Fruit fly (Drosophila melanogaster) whole organism, embryonic: ENCODE results near the gene CG15019.

Source experiments
- Aef1 ChIP-seq: fragments of 200-800 bp; sonication (Bioruptor generic); IDR thresholded peaks from 3 replicates; pipeline ENCODE4 v1.3.6; 2022; ENCODE audit warnings: missing biosample characterization, missing genetic modification characterization
- Atf6 ChIP-seq: fragments of 200-800 bp; sonication (Bioruptor generic); IDR thresholded peaks from 2 replicates; pipeline ENCODE4 v1.3.6; 2022; ENCODE audit warnings: missing biosample characterization, missing genetic modification characterization
- CG12236 ChIP-seq: fragments of 200-800 bp; sonication (Bioruptor generic); optimal IDR thresholded peaks from 2 replicates; lab custom pipeline; 2016; ENCODE audit warnings: missing biosample characterization, missing genetic modification characterization
- CG12942 ChIP-seq: fragments of 200-800 bp; sonication (Bioruptor generic); optimal IDR thresholded peaks from 3 replicates; lab custom pipeline; 2016; ENCODE audit warnings: missing biosample characterization, missing genetic modification characterization
- CG13287 ChIP-seq: fragments of 200-800 bp; sonication (Bioruptor generic); IDR thresholded peaks from 2 replicates; pipeline ENCODE4 v1.3.6; 2022; ENCODE audit warnings: missing biosample characterization, missing genetic modification characterization; ENCODE audit not compliant: partially characterized antibody
- CG13894 ChIP-seq: fragments of 200-800 bp; sonication (Bioruptor generic); optimal IDR thresholded peaks from 3 replicates; lab custom pipeline; 2018; ENCODE audit warnings: missing biosample characterization, mild to moderate bottlenecking, missing genetic modification characterization, moderate library complexity
- CG14965 ChIP-seq: fragments of 200-800 bp; sonication (Bioruptor generic); optimal IDR thresholded peaks from 2 replicates; lab custom pipeline; 2016; ENCODE audit warnings: missing biosample characterization, missing genetic modification characterization, borderline replicate concordance
- CG15601 ChIP-seq: fragments of 200-800 bp; sonication (Bioruptor generic); optimal IDR thresholded peaks from 3 replicates; lab custom pipeline; 2019; ENCODE audit warnings: missing biosample characterization, mild to moderate bottlenecking, missing genetic modification characterization, moderate library complexity
- CG16815 ChIP-seq: fragments of 200-800 bp; sonication (Bioruptor generic); optimal IDR thresholded peaks from 3 replicates; lab custom pipeline; 2017; ENCODE audit warnings: missing biosample characterization, mild to moderate bottlenecking, missing genetic modification characterization
- CG16863 ChIP-seq: fragments of 200-800 bp; sonication (Bioruptor generic); optimal IDR thresholded peaks from 3 replicates; lab custom pipeline; 2016; ENCODE audit warnings: missing biosample characterization, missing genetic modification characterization
- CG2202 ChIP-seq: fragments of 200-800 bp; sonication (Bioruptor generic); optimal IDR thresholded peaks from 2 replicates; lab custom pipeline; 2018; ENCODE audit warnings: missing biosample characterization, mild to moderate bottlenecking, missing genetic modification characterization
- CG34376 ChIP-seq: fragments of 200-800 bp; sonication (Bioruptor generic); optimal IDR thresholded peaks from 2 replicates; lab custom pipeline; 2018; ENCODE audit warnings: missing biosample characterization, mild to moderate bottlenecking, missing genetic modification characterization
- CG3847 ChIP-seq: fragments of 200-800 bp; sonication (Bioruptor generic); IDR thresholded peaks from 2 replicates; pipeline ENCODE4 v1.3.6; 2022; ENCODE audit warnings: missing biosample characterization, missing genetic modification characterization
- CG43689 ChIP-seq: fragments of 200-800 bp; sonication (Bioruptor generic); IDR thresholded peaks from 2 replicates; pipeline ENCODE4 v1.3.6; 2022; ENCODE audit warnings: missing biosample characterization, missing genetic modification characterization
- CG4617 ChIP-seq: fragments of 200-800 bp; sonication (Bioruptor generic); optimal IDR thresholded peaks from 3 replicates; lab custom pipeline; 2016; ENCODE audit warnings: missing biosample characterization, missing genetic modification characterization, borderline replicate concordance
- CG4730 ChIP-seq: fragments of 200-800 bp; sonication (Bioruptor generic); IDR thresholded peaks from 2 replicates; pipeline ENCODE4 v1.3.6; 2022; ENCODE audit warnings: missing biosample characterization, missing genetic modification characterization
- CG4854 ChIP-seq: fragments of 200-800 bp; sonication (Bioruptor generic); optimal IDR thresholded peaks from 2 replicates; lab custom pipeline; 2016; ENCODE audit warnings: missing biosample characterization, missing genetic modification characterization, inconsistent platforms
- CG5953 ChIP-seq: fragments of 200-800 bp; sonication (Bioruptor generic); IDR thresholded peaks from 2 replicates; pipeline ENCODE4 v1.3.6; 2022; ENCODE audit warnings: missing biosample characterization, missing genetic modification characterization
- CG7745 ChIP-seq: fragments of 200-800 bp; sonication (Bioruptor generic); optimal IDR thresholded peaks from 2 replicates; lab custom pipeline; 2018; ENCODE audit warnings: missing biosample characterization, mild to moderate bottlenecking, missing genetic modification characterization, moderate library complexity
- CG8944 ChIP-seq: fragments of 200-800 bp; sonication (Bioruptor generic); optimal IDR thresholded peaks from 3 replicates; lab custom pipeline; 2016; ENCODE audit warnings: missing biosample characterization, missing genetic modification characterization
- Dek ChIP-seq: fragments of 200-800 bp; sonication (Bioruptor generic); optimal IDR thresholded peaks from 3 replicates; lab custom pipeline; 2019; ENCODE audit warnings: missing biosample characterization, mild to moderate bottlenecking, missing genetic modification characterization, moderate library complexity
- Doc2 ChIP-seq: fragments of 200-800 bp; sonication (Bioruptor generic); IDR thresholded peaks from 2 replicates; pipeline ENCODE4 v1.3.6; 2022; ENCODE audit warnings: missing biosample characterization, missing genetic modification characterization
- Doc3 ChIP-seq: fragments of 200-800 bp; sonication (Bioruptor generic); IDR thresholded peaks from 3 replicates; pipeline ENCODE4 v1.3.6; 2022; ENCODE audit warnings: missing biosample characterization, missing genetic modification characterization; ENCODE audit not compliant: partially characterized antibody
- Drgx ChIP-seq: fragments of 200-800 bp; sonication (Bioruptor generic); IDR thresholded peaks from 2 replicates; pipeline ENCODE4 v1.3.6; 2022; ENCODE audit warnings: missing biosample characterization, missing genetic modification characterization
- Ets97D ChIP-seq: fragments of 200-800 bp; sonication (Bioruptor generic); optimal IDR thresholded peaks from 3 replicates; lab custom pipeline; 2016; ENCODE audit warnings: missing biosample characterization, missing genetic modification characterization
- HHEX ChIP-seq: fragments of 200-800 bp; sonication (Bioruptor generic); optimal IDR thresholded peaks from 3 replicates; lab custom pipeline; 2017; ENCODE audit warnings: missing biosample characterization, mild to moderate bottlenecking, missing genetic modification characterization, missing genetic modification reagents
- Hmx ChIP-seq: fragments of 200-800 bp; sonication (Bioruptor generic); optimal IDR thresholded peaks from 2 replicates; lab custom pipeline; 2016; ENCODE audit warnings: missing biosample characterization, missing genetic modification characterization
- Mad ChIP-seq: fragments of 200-800 bp; sonication (Bioruptor generic); optimal IDR thresholded peaks from 2 replicates; lab custom pipeline; 2016; ENCODE audit warnings: missing biosample characterization, missing genetic modification characterization
- NC2α ChIP-seq: fragments of 200-800 bp; sonication (Bioruptor generic); optimal IDR thresholded peaks from 2 replicates; lab custom pipeline; 2016; ENCODE audit warnings: missing biosample characterization, missing genetic modification characterization
- Nf-YA ChIP-seq: fragments of 200-800 bp; sonication (Bioruptor generic); IDR thresholded peaks from 2 replicates; pipeline ENCODE4 v1.3.6; 2022; ENCODE audit warnings: missing biosample characterization, missing genetic modification characterization
- Optix ChIP-seq: fragments of 200-800 bp; sonication (Bioruptor generic); IDR thresholded peaks from 3 replicates; pipeline ENCODE4 v1.3.6; 2022; ENCODE audit warnings: missing biosample characterization, missing genetic modification characterization
- Sox100B ChIP-seq: fragments of 200-800 bp; sonication (Bioruptor generic); optimal IDR thresholded peaks from 3 replicates; lab custom pipeline; 2018; ENCODE audit warnings: missing biosample characterization, mild to moderate bottlenecking, missing genetic modification characterization
- Usf ChIP-seq: fragments of 200-800 bp; sonication (Bioruptor generic); optimal IDR thresholded peaks from 2 replicates; lab custom pipeline; 2017; ENCODE audit warnings: missing genotype, missing biosample characterization, missing genetic modification characterization
- az2 ChIP-seq: fragments of 200-800 bp; sonication (Bioruptor generic); optimal IDR thresholded peaks from 3 replicates; lab custom pipeline; 2016; ENCODE audit warnings: missing biosample characterization, missing genetic modification characterization
- bcd ChIP-seq: fragments of 200-800 bp; sonication (Bioruptor generic); optimal IDR thresholded peaks from 2 replicates; lab custom pipeline; 2017; ENCODE audit warnings: missing biosample characterization, mild to moderate bottlenecking, missing genetic modification characterization
- crol ChIP-seq: fragments of 200-800 bp; sonication (Bioruptor generic); IDR thresholded peaks from 2 replicates; pipeline ENCODE4 v1.3.6; 2022; ENCODE audit warnings: missing biosample characterization, missing genetic modification characterization
- crp ChIP-seq, 2 experiments: fragments of 200-800 bp; sonication (Bioruptor generic); optimal IDR thresholded peaks; 2 replicates in 1 of 2; 3 replicates in 1 of 2; lab custom pipeline; 2017; ENCODE audit warnings: missing biosample characterization in 2 of 2, missing genetic modification characterization in 2 of 2, mild to moderate bottlenecking in 1 of 2, moderate library complexity in 1 of 2
- dm ChIP-seq: fragments of 200-800 bp; sonication (Bioruptor generic); optimal IDR thresholded peaks from 3 replicates; lab custom pipeline; 2016; ENCODE audit warnings: missing biosample characterization, missing genetic modification characterization
- dmrt11E ChIP-seq: fragments of 200-800 bp; sonication (Bioruptor generic); optimal IDR thresholded peaks from 3 replicates; lab custom pipeline; 2018; ENCODE audit warnings: missing biosample characterization, mild to moderate bottlenecking, missing genetic modification characterization, moderate library complexity
- emc ChIP-seq: fragments of 200-800 bp; sonication (Bioruptor generic); optimal IDR thresholded peaks from 2 replicates; lab custom pipeline; 2016; ENCODE audit warnings: missing biosample characterization, missing genetic modification characterization
- ems ChIP-seq: fragments of 200-800 bp; sonication (Bioruptor generic); optimal IDR thresholded peaks from 3 replicates; lab custom pipeline; 2016; ENCODE audit warnings: missing biosample characterization, missing genetic modification characterization
- eve ChIP-seq, 2 experiments: fragments of >200 bp; optimal IDR thresholded peaks; 2 replicates each; lab custom pipeline; 2017; ENCODE audit warnings: missing biosample characterization in 2 of 2, missing genetic modification characterization in 2 of 2
- gsb ChIP-seq: fragments of 200-800 bp; sonication (Bioruptor generic); IDR thresholded peaks from 2 replicates; pipeline ENCODE4 v1.3.6; 2022; ENCODE audit warnings: missing biosample characterization, missing genetic modification characterization
- lmd ChIP-seq: fragments of 200-800 bp; sonication (Bioruptor generic); IDR thresholded peaks from 2 replicates; pipeline ENCODE4 v1.3.6; 2022; ENCODE audit warnings: missing biosample characterization, missing genetic modification characterization
- p53 ChIP-seq: fragments of 200-800 bp; sonication (Bioruptor generic); optimal IDR thresholded peaks from 2 replicates; lab custom pipeline; 2016; ENCODE audit warnings: missing biosample characterization, missing genetic modification characterization
- pho ChIP-seq: fragments of 200-800 bp; sonication (Bioruptor generic); optimal IDR thresholded peaks from 2 replicates; lab custom pipeline; 2016; ENCODE audit warnings: missing biosample characterization, missing genetic modification characterization
- phol ChIP-seq: fragments of 200-800 bp; sonication (Bioruptor generic); optimal IDR thresholded peaks from 3 replicates; lab custom pipeline; 2018; ENCODE audit warnings: missing biosample characterization, mild to moderate bottlenecking, missing genetic modification characterization, moderate library complexity
- sd ChIP-seq: fragments of 200-800 bp; sonication (Bioruptor generic); optimal IDR thresholded peaks from 3 replicates; lab custom pipeline; 2018; ENCODE audit warnings: missing biosample characterization, mild to moderate bottlenecking, missing genetic modification characterization, moderate library complexity
- sim ChIP-seq: fragments of 200-800 bp; sonication (Bioruptor generic); IDR thresholded peaks from 2 replicates; pipeline ENCODE4 v1.3.6; 2022; ENCODE audit warnings: missing biosample characterization, missing genetic modification characterization
- sisA ChIP-seq: fragments of 200-800 bp; sonication (Bioruptor generic); IDR thresholded peaks from 2 replicates; pipeline ENCODE4 v1.3.6; 2022; ENCODE audit warnings: missing biosample characterization, missing genetic modification characterization
- vvl ChIP-seq: fragments of 200-800 bp; sonication (Bioruptor generic); IDR thresholded peaks from 2 replicates; pipeline ENCODE4 v1.3.6; 2022; ENCODE audit warnings: missing biosample characterization, missing genetic modification characterization

CG15019 gene

dm6 chr3L:4412974-4413373, 7.1 kb upstream of the CG15019 start (continued):
- TF ChIP-seq CG12942 (GFP tag; lab: Kevin White, UChicago) (no peak), Aef1 (GFP tag; lab: Robert Waterston, UW) (peak; percentile 72), Doc3 (GFP tag; lab: Robert Waterston, UW) (0 out of 3 replicates have a peak, but pooled peaks have one; percentile 10), CG7745 (tag; lab: Kevin White, UChicago) (no peak), Usf (GFP tag; lab: Kevin White, UChicago) (no peak), lmd (GFP tag; lab: Robert Waterston, UW) (peak; percentile 58; the same call in 1 of the 2 replicates), sisA (GFP tag; lab: Robert Waterston, UW) (peak; percentile 46; the same call in 1 of the 2 replicates), gsb (GFP tag; lab: Robert Waterston, UW) (peak; percentile 67), CG16863 (GFP tag; lab: Kevin White, UChicago) (no peak), crp (GFP tag; optimal IDR thresholded peaks at IDR 0.05; lab: Kevin White, UChicago) (no peak), p53 (no peak), Atf6 (peak; percentile 74; the same call in 1 of the 2 replicates), CG5953 (GFP tag; lab: Robert Waterston, UW) (peak; percentile 70; the same call in 1 of the 2 replicates), CG12236 (no peak), CG15601 (tag; lab: Kevin White, UChicago) (no peak), HHEX (GFP tag; lab: Kevin White, UChicago) (no peak), CG2202 (tag; lab: Kevin White, UChicago) (no peak), CG14965 (GFP tag; lab: Kevin White, UChicago) (no peak), eve (GFP tag; optimal IDR thresholded peaks at IDR 0.05; lab: Kevin White, UChicago) (peak in 1 of 2 experiments; percentile 26), phol (tag; lab: Kevin White, UChicago) (peak; percentile 14), pho (peak; percentile 55), CG4854 (no peak), CG13287 (GFP tag; lab: Robert Waterston, UW) (no peak), CG43689 (GFP tag; lab: Robert Waterston, UW) (no peak), Mad (GFP tag; lab: Kevin White, UChicago) (peak; percentile 10), Dek (tag; lab: Kevin White, UChicago) (no peak), CG13894 (peak; percentile 48), Nf-YA (GFP tag; lab: Robert Waterston, UW) (no peak), Sox100B (no peak), ems (peak; percentile 37), CG8944 (GFP tag; lab: Kevin White, UChicago) (peak; percentile 12), sim (GFP tag; lab: Robert Waterston, UW) (no peak), crol (no peak), bcd (GFP tag; lab: Kevin White, UChicago) (peak; percentile 37), az2 (GFP tag; lab: Kevin White, UChicago) (peak; percentile 25), sd (tag; lab: Kevin White, UChicago) (peak; percentile 58), NC2α (GFP tag; lab: Kevin White, UChicago) (no peak), CG16815 (GFP tag; lab: Kevin White, UChicago) (no peak), dm (GFP tag; lab: Kevin White, UChicago) (no peak), CG4617 (GFP tag; lab: Kevin White, UChicago) (peak; percentile 2), CG34376 (peak; percentile 74), CG3847 (GFP tag; lab: Robert Waterston, UW) (peak; percentile 57; the same call in 1 of the 2 replicates), Optix (peak; percentile 61; the same call in 2 of the 3 replicates), Drgx (GFP tag; lab: Robert Waterston, UW) (peak; percentile 54), dmrt11E (tag; lab: Kevin White, UChicago) (no peak), Hmx (GFP tag; lab: Kevin White, UChicago) (peak; percentile 57), emc (GFP tag; lab: Kevin White, UChicago) (peak; percentile 17), vvl (GFP tag; lab: Robert Waterston, UW) (peak; percentile 63; the same call in 1 of the 2 replicates), CG4730 (GFP tag; lab: Robert Waterston, UW) (no peak), Ets97D (GFP tag; lab: Kevin White, UChicago) (peak; percentile 11), Doc2 (GFP tag; lab: Robert Waterston, UW) (0 out of 2 replicates have a peak, but pooled peaks have one; percentile 55)
